Worm (Caenorhabditis elegans) whole organism, L1 larva: Measurements from ENCODE around the gene Y60A3A.16.

Experiments
- C04F5.9 ChIP-seq: sonication (generic microtip); optimal IDR thresholded peaks from 2 replicates; lab custom pipeline; 2016; ENCODE audit warnings: missing genetic modification characterization, missing compliant biosample characterization
- C16A3.4 ChIP-seq: fragments of 150-350 bp; optimal IDR thresholded peaks from 2 replicates; lab custom pipeline; 2014; ENCODE audit warnings: missing biosample characterization, missing genetic modification characterization
- Y116A8C.19 ChIP-seq: sonication (generic microtip); optimal IDR thresholded peaks from 2 replicates; lab custom pipeline; 2016; ENCODE audit warnings: missing compliant biosample characterization, missing genetic modification characterization, borderline replicate concordance
- ceh-63 ChIP-seq: fragments of 200-800 bp; sonication (Bioruptor generic); optimal IDR thresholded peaks from 2 replicates; lab custom pipeline; 2018; ENCODE audit warnings: mild to moderate bottlenecking, missing genetic modification characterization, missing compliant biosample characterization
- ceh-88 ChIP-seq: fragments of 200-800 bp; sonication (Bioruptor generic); IDR thresholded peaks from 2 replicates; pipeline ENCODE4 v1.3.6; 2022; ENCODE audit warnings: missing genetic modification characterization, missing compliant biosample characterization
- ceh-90 ChIP-seq: sonication (generic microtip); optimal IDR thresholded peaks from 2 replicates; lab custom pipeline; 2016; ENCODE audit warnings: missing genetic modification characterization, missing compliant biosample characterization
- ces-1 ChIP-seq: fragments of 150-350 bp; optimal IDR thresholded peaks from 2 replicates; lab custom pipeline; 2014; ENCODE audit warnings: missing biosample characterization, missing genetic modification reagents, missing genetic modification characterization
- efl-3 ChIP-seq: fragments of 200-800 bp; sonication (Bioruptor generic); optimal IDR thresholded peaks from 2 replicates; lab custom pipeline; 2018; ENCODE audit warnings: mild to moderate bottlenecking, missing genetic modification characterization, missing compliant biosample characterization
- egl-13 ChIP-seq: sonication (generic microtip); optimal IDR thresholded peaks from 2 replicates; lab custom pipeline; 2016; ENCODE audit warnings: missing genotype, missing genetic modification reagents, missing genetic modification characterization, missing compliant biosample characterization
- egl-27 ChIP-seq, 2 experiments: fragments of 150-350 bp in 1 of 2; sonication (generic microtip); optimal IDR thresholded peaks; 3 replicates each; lab custom pipeline; 2017 to 2018; ENCODE audit warnings: missing biosample characterization in 2 of 2, missing genetic modification characterization in 2 of 2, missing genetic modification reagents in 2 of 2
- elt-2 ChIP-seq: sonication (generic microtip); optimal IDR thresholded peaks from 2 replicates; lab custom pipeline; 2016; ENCODE audit warnings: missing genetic modification characterization, mild to moderate bottlenecking, inconsistent platforms, missing compliant biosample characterization, missing genetic modification reagents
- ets-5 ChIP-seq: fragments of 200-800 bp; sonication (Bioruptor generic); IDR thresholded peaks from 2 replicates; pipeline ENCODE4 v1.3.6; 2022; ENCODE audit warnings: missing genetic modification characterization, missing compliant biosample characterization
- fkh-8 ChIP-seq: sonication (generic microtip); optimal IDR thresholded peaks from 2 replicates; lab custom pipeline; 2016; ENCODE audit warnings: mild to moderate bottlenecking, missing genetic modification characterization, missing compliant biosample characterization
- fos-1 ChIP-seq: fragments of 150-350 bp; optimal IDR thresholded peaks from 2 replicates; lab custom pipeline; 2014; ENCODE audit warnings: missing biosample characterization, missing genetic modification characterization
- grh-1 ChIP-seq: fragments of 200-800 bp; sonication (Bioruptor generic); IDR thresholded peaks from 2 replicates; pipeline ENCODE4 v1.3.6; 2022; ENCODE audit warnings: missing genetic modification reagents, missing genetic modification characterization, missing compliant biosample characterization
- hlh-17 ChIP-seq: fragments of 200-800 bp; sonication (Bioruptor generic); optimal IDR thresholded peaks from 2 replicates; lab custom pipeline; 2018; ENCODE audit warnings: missing genetic modification characterization, mild to moderate bottlenecking, missing compliant biosample characterization, moderate library complexity, borderline replicate concordance
- hlh-4 ChIP-seq: sonication (generic microtip); optimal IDR thresholded peaks from 2 replicates; lab custom pipeline; 2016; ENCODE audit warnings: mild to moderate bottlenecking, missing genetic modification characterization, missing compliant biosample characterization
- hpl-2 ChIP-seq: fragments of 150-350 bp; optimal IDR thresholded peaks from 2 replicates; lab custom pipeline; 2014; ENCODE audit warnings: missing biosample characterization, missing genetic modification reagents, missing genetic modification characterization
- irx-1 ChIP-seq: sonication (generic microtip); optimal IDR thresholded peaks from 2 replicates; lab custom pipeline; 2016; ENCODE audit warnings: missing genetic modification characterization, missing compliant biosample characterization
- jun-1 ChIP-seq: fragments of 150-350 bp; optimal IDR thresholded peaks from 2 replicates; lab custom pipeline; 2014; ENCODE audit warnings: missing biosample characterization, missing genetic modification reagents, missing genetic modification characterization
- lin-15B ChIP-seq: fragments of 150-350 bp; sonication (generic microtip); optimal IDR thresholded peaks from 3 replicates; lab custom pipeline; 2014; ENCODE audit warnings: missing biosample characterization, missing genetic modification characterization
- lir-3 ChIP-seq: sonication (generic microtip); optimal IDR thresholded peaks from 2 replicates; lab custom pipeline; 2016; ENCODE audit warnings: mild to moderate bottlenecking, missing genetic modification characterization, moderate library complexity, missing compliant biosample characterization; ENCODE audit not compliant: poor library complexity
- lsy-2 ChIP-seq, 2 experiments: fragments of 150-350 bp; optimal IDR thresholded peaks; 2 replicates each; lab custom pipeline; 2014; ENCODE audit warnings: missing biosample characterization in 2 of 2, missing genetic modification characterization in 2 of 2
- mab-9 ChIP-seq: fragments of 200-800 bp; sonication (Bioruptor generic); IDR thresholded peaks from 2 replicates; pipeline ENCODE4 v1.3.6; 2022; ENCODE audit warnings: missing genetic modification reagents, missing genetic modification characterization, missing compliant biosample characterization
- mdl-1 ChIP-seq, 2 experiments: fragments of 150-350 bp; optimal IDR thresholded peaks; 2 replicates each; lab custom pipeline; 2014 to 2017; ENCODE audit warnings: missing biosample characterization in 2 of 2, missing genetic modification characterization in 2 of 2, inconsistent platforms in 1 of 2
- mef-2 ChIP-seq: fragments of 150-350 bp; optimal IDR thresholded peaks from 2 replicates; lab custom pipeline; 2014; ENCODE audit warnings: missing biosample characterization, missing genetic modification characterization
- mep-1 ChIP-seq: fragments of 150-350 bp; optimal IDR thresholded peaks from 2 replicates; lab custom pipeline; 2014; ENCODE audit warnings: missing biosample characterization, missing genetic modification characterization
- nhr-12 ChIP-seq: sonication (generic microtip); optimal IDR thresholded peaks from 2 replicates; lab custom pipeline; 2017; ENCODE audit warnings: missing biosample characterization, missing genetic modification characterization
- nhr-19 ChIP-seq: fragments of 200-800 bp; sonication (Bioruptor generic); conservative IDR thresholded peaks from 2 replicates; pipeline ENCODE4 v1.3.6; 2022; ENCODE audit warnings: missing genetic modification characterization, missing compliant biosample characterization
- nhr-237 ChIP-seq: fragments of 150-350 bp; optimal IDR thresholded peaks from 2 replicates; lab custom pipeline; 2014; ENCODE audit warnings: missing biosample characterization, missing genetic modification characterization
- nhr-76 ChIP-seq: sonication (generic microtip); optimal IDR thresholded peaks from 2 replicates; lab custom pipeline; 2017; ENCODE audit warnings: missing biosample characterization, missing genetic modification characterization
- nhr-77 ChIP-seq: fragments of 150-350 bp; optimal IDR thresholded peaks from 2 replicates; lab custom pipeline; 2014; ENCODE audit warnings: missing biosample characterization, missing genetic modification characterization
- nhr-84 ChIP-seq: sonication (generic microtip); optimal IDR thresholded peaks from 2 replicates; lab custom pipeline; 2017; ENCODE audit warnings: missing biosample characterization, missing genetic modification characterization
- nhr-90 ChIP-seq: sonication (generic microtip); optimal IDR thresholded peaks from 2 replicates; lab custom pipeline; 2016; ENCODE audit warnings: mild to moderate bottlenecking, missing genetic modification characterization, missing compliant biosample characterization; ENCODE audit not compliant: poor library complexity
- pax-3 ChIP-seq: fragments of 200-800 bp; sonication (Bioruptor generic); optimal IDR thresholded peaks from 2 replicates; lab custom pipeline; 2018; ENCODE audit warnings: mild to moderate bottlenecking, missing genetic modification characterization, moderate library complexity, missing compliant biosample characterization
- rnt-1 ChIP-seq: sonication (generic microtip); optimal IDR thresholded peaks from 2 replicates; lab custom pipeline; 2016; ENCODE audit warnings: mild to moderate bottlenecking, missing genetic modification characterization, moderate library complexity, missing compliant biosample characterization
- snu-23 ChIP-seq: sonication (generic microtip); optimal IDR thresholded peaks from 2 replicates; lab custom pipeline; 2016; ENCODE audit warnings: missing genetic modification characterization, missing compliant biosample characterization
- tlp-1 ChIP-seq: fragments of 150-350 bp; optimal IDR thresholded peaks from 2 replicates; lab custom pipeline; 2014; ENCODE audit warnings: missing biosample characterization, missing genetic modification characterization
- unc-30 ChIP-seq: sonication (generic microtip); optimal IDR thresholded peaks from 2 replicates; lab custom pipeline; 2017; ENCODE audit warnings: missing biosample characterization, missing genetic modification characterization
- unc-86 ChIP-seq: sonication (generic microtip); optimal IDR thresholded peaks from 2 replicates; lab custom pipeline; 2016; ENCODE audit warnings: missing genetic modification characterization, missing compliant biosample characterization
- unc-98 ChIP-seq: fragments of 200-800 bp; sonication (Bioruptor generic); IDR thresholded peaks from 2 replicates; pipeline ENCODE4 v1.3.6; 2022; ENCODE audit warnings: missing genetic modification characterization, missing compliant biosample characterization
- xbp-1 ChIP-seq: sonication (generic microtip); optimal IDR thresholded peaks from 2 replicates; lab custom pipeline; 2016; ENCODE audit warnings: missing genetic modification characterization, missing compliant biosample characterization
- zag-1 ChIP-seq: fragments of 150-350 bp; optimal IDR thresholded peaks from 2 replicates; lab custom pipeline; 2014; ENCODE audit warnings: missing biosample characterization, missing genetic modification characterization

Y60A3A.16 gene

ce11 chrV:19897557-19897956 lies 25.0 kb downstream of the Y60A3A.16 start (continued):
- TF ChIP-seq ceh-88 (GFP tag; lab: Robert Waterston, UW) (no peak), nhr-90 (no peak), hpl-2 (GFP tag; lab: Kevin White, UChicago) (no peak), C16A3.4 (no peak), irx-1 (peak; percentile 8), rnt-1 (tag; lab: Kevin White, UChicago) (peak; percentile 86), tlp-1 (tag; lab: Kevin White, UChicago) (no peak), mef-2 (tag; lab: Kevin White, UChicago) (no peak), ces-1 (GFP tag; lab: Kevin White, UChicago) (no peak), elt-2 (tag; lab: Kevin White, UChicago) (no peak), zag-1 (tag; lab: Kevin White, UChicago) (no peak), grh-1 (GFP tag; lab: Robert Waterston, UW) (no peak), mab-9 (GFP tag; lab: Robert Waterston, UW) (no peak), ets-5 (GFP tag; lab: Robert Waterston, UW) (no peak), hlh-17 (GFP tag; lab: Kevin White, UChicago) (no peak), C04F5.9 (tag; lab: Kevin White, UChicago) (no peak), unc-98 (no peak), egl-13 (no peak), lin-15B (tag; lab: Kevin White, UChicago) (no peak), hlh-4 (tag; lab: Kevin White, UChicago) (no peak), nhr-76 (tag; lab: Kevin White, UChicago) (no peak), mdl-1 (tag; optimal IDR thresholded peaks at IDR 0.05; lab: Kevin White, UChicago) (peak in 1 of 2 experiments; percentile 47), lir-3 (tag; lab: Kevin White, UChicago) (no peak), nhr-237 (no peak), nhr-84 (no peak), unc-30 (tag; lab: Kevin White, UChicago) (no peak), lsy-2 (tag; optimal IDR thresholded peaks at IDR 0.05; lab: Kevin White, UChicago) (peak; percentile 69 to 75), xbp-1 (tag; lab: Kevin White, UChicago) (peak; percentile 35), Y116A8C.19 (tag; lab: Kevin White, UChicago) (no peak), ceh-90 (tag; lab: Kevin White, UChicago) (no peak)

ce11 chrV:19895250-19895649 lies 27.3 kb downstream of the Y60A3A.16 start, which contains the start of gene gly-4:
Gene gly-4, minus strand, starts transcription at chrV:19895350.
- TF ChIP-seq nhr-12 (tag; lab: Kevin White, UChicago) (no peak), unc-30 (tag; lab: Kevin White, UChicago) (no peak), hlh-17 (GFP tag; lab: Kevin White, UChicago) (no peak), mef-2 (tag; lab: Kevin White, UChicago) (no peak), rnt-1 (tag; lab: Kevin White, UChicago) (no peak), fkh-8 (tag; lab: Kevin White, UChicago) (no peak), pax-3 (tag; lab: Kevin White, UChicago) (no peak), lir-3 (tag; lab: Kevin White, UChicago) (no peak), ets-5 (GFP tag; lab: Robert Waterston, UW) (no peak), ceh-63 (GFP tag; lab: Kevin White, UChicago) (no peak)
- TF ChIP-seq, all 84 proteins: peak for 0

ce11 chrV:19882916-19883315 lies 39.6 kb downstream of the Y60A3A.16 start, which contains the start of gene Y116F11B.13:
Gene Y116F11B.13, plus strand, starts transcription at chrV:19883216.
- TF ChIP-seq hlh-4 (tag; lab: Kevin White, UChicago), result no peak
- no peak for TF ChIP-seq nhr-77 (tag; lab: Kevin White, UChicago)
- no peak for TF ChIP-seq unc-86 (tag; lab: Kevin White, UChicago)
- TF ChIP-seq jun-1, result no peak
- no peak for TF ChIP-seq elt-2 (tag; lab: Kevin White, UChicago)
- no peak for TF ChIP-seq mab-9 (GFP tag; lab: Robert Waterston, UW)
- TF ChIP-seq nhr-19 (GFP tag; lab: Robert Waterston, UW), result no peak
- no peak for TF ChIP-seq fos-1 (tag; lab: Kevin White, UChicago)
- TF ChIP-seq egl-27 (tag; optimal IDR thresholded peaks at IDR 0.05; lab: Kevin White, UChicago), result no peak
- TF ChIP-seq irx-1, result no peak
- no peak for TF ChIP-seq snu-23
- no peak for TF ChIP-seq nhr-237
- no peak for TF ChIP-seq mep-1
- TF ChIP-seq lin-15B (tag; lab: Kevin White, UChicago), result no peak
- TF ChIP-seq ets-5 (GFP tag; lab: Robert Waterston, UW), result no peak
- no peak for TF ChIP-seq efl-3
- TF ChIP-seq ceh-63 (GFP tag; lab: Kevin White, UChicago), result no peak
